Fruit fly (Drosophila melanogaster): ENCODE data around the gene PIG-U.
A peak's percentile ranks its signal among the peaks of the same experiment; 100 is the strongest.

dm6 chr2L:8534515-8535295 lies 19.8 kb downstream of the PIG-U start:
- peak in 1 of 2 experiments; percentile 65 for TF ChIP-seq EcR (GFP tag; optimal IDR thresholded peaks at IDR 0.05)
- TF ChIP-seq psq (optimal IDR thresholded peaks at IDR 0.05) = no peak
- TF ChIP-seq CG8478 (optimal IDR thresholded peaks at IDR 0.05) = no peak
- no peak for TF ChIP-seq usp (GFP tag; optimal IDR thresholded peaks at IDR 0.05)
